Worm (Caenorhabditis elegans) whole organism, dauer: ENCODE measurements around the gene lgc-52.

Source experiments
- unc-62 ChIP-seq: sonication (generic microtip); optimal IDR thresholded peaks from 2 replicates; lab custom pipeline; 2017; ENCODE audit warnings: missing biosample characterization, missing genetic modification reagents, missing genetic modification characterization

The lgc-52 gene

ce11 chrIV:15235856-15236255, at the start of gene lgc-52:
Gene lgc-52 (plus strand): TSS chrIV:15236123.
- no peak for TF ChIP-seq unc-62

ce11 chrIV:15187517-15188181, 48.3 kb upstream of the lgc-52 start:
- TF ChIP-seq unc-62 = no peak

ce11 chrIV:15202923-15203322, 33.0 kb upstream of the lgc-52 start, which contains the start of gene sra-30:
Gene sra-30 (minus strand): TSS chrIV:15203023.
- no peak for TF ChIP-seq unc-62

ce11 chrIV:15206649-15207048, 29.3 kb upstream of the lgc-52 start:
- TF ChIP-seq unc-62 = no peak

- no peak for TF ChIP-seq unc-62
Measured at ce11 chrIV:15210482-15210881, 25.4 kb upstream of the lgc-52 start.

- TF ChIP-seq unc-62 = no peak
Measured at ce11 chrIV:15214694-15215093, 21.2 kb upstream of the lgc-52 start.

- no peak for TF ChIP-seq unc-62
Measured at ce11 chrIV:15215470-15215869, 20.5 kb upstream of the lgc-52 start, which contains the start of gene Y40H7A.10. Gene Y40H7A.10 (minus strand): TSS chrIV:15215597.

- no peak for TF ChIP-seq unc-62
Measured at ce11 chrIV:15220253-15220652, 15.7 kb upstream of the lgc-52 start, which contains the start of gene Y40H7A.11. Gene Y40H7A.11 (minus strand): TSS chrIV:15220353.

ce11 chrIV:15234272-15234671, 1.7 kb upstream of the lgc-52 start:
- TF ChIP-seq unc-62 = no peak

- TF ChIP-seq unc-62 = no peak
Measured at ce11 chrIV:15234943-15235605, 849 bp upstream of the lgc-52 start, which contains the start of gene pkd-2. Gene pkd-2 (minus strand): TSS chrIV:15234993.

- TF ChIP-seq unc-62 = no peak
Measured at ce11 chrIV:15245655-15246054, 9.7 kb downstream of the lgc-52 start, which contains the start of gene Y73F8A.36. Gene Y73F8A.36 (plus strand): TSS chrIV:15245955.

- no peak for TF ChIP-seq unc-62
Measured at ce11 chrIV:15251075-15251474, 15.2 kb downstream of the lgc-52 start.

ce11 chrIV:15252157-15252556, 16.2 kb downstream of the lgc-52 start, which contains the start of gene srj-42:
Gene srj-42 (minus strand): TSS chrIV:15252257.
- TF ChIP-seq unc-62 = no peak

ce11 chrIV:15259548-15259947, 23.6 kb downstream of the lgc-52 start, which contains the start of gene Y73F8A.5:
Gene Y73F8A.5 (plus strand): TSS chrIV:15259868.
- TF ChIP-seq unc-62 = no peak

ce11 chrIV:15274063-15274462, 38.1 kb downstream of the lgc-52 start:
- no peak for TF ChIP-seq unc-62

- no peak for TF ChIP-seq unc-62
Measured at ce11 chrIV:15275363-15275854, 39.5 kb downstream of the lgc-52 start, which contains the start of gene ccg-1. Gene ccg-1 (minus strand): TSS chrIV:15275804.

ce11 chrIV:15280219-15280618, 44.3 kb downstream of the lgc-52 start:
- no peak for TF ChIP-seq unc-62

ce11 chrIV:15283617-15284016, 47.7 kb downstream of the lgc-52 start:
- TF ChIP-seq unc-62 = no peak
